Worm (Caenorhabditis elegans) whole organism, late embryonic: Measurements from ENCODE around the gene C05E11.7.

Experiments
- Y22D7AL.16 ChIP-seq: sonication (generic microtip); optimal IDR thresholded peaks from 2 replicates; lab custom pipeline; 2016; ENCODE audit warnings: missing genetic modification characterization, missing compliant biosample characterization
- ref-2 ChIP-seq: sonication (generic microtip); optimal IDR thresholded peaks from 2 replicates; lab custom pipeline; 2016; ENCODE audit warnings: missing genetic modification characterization, missing compliant biosample characterization

DNA sequence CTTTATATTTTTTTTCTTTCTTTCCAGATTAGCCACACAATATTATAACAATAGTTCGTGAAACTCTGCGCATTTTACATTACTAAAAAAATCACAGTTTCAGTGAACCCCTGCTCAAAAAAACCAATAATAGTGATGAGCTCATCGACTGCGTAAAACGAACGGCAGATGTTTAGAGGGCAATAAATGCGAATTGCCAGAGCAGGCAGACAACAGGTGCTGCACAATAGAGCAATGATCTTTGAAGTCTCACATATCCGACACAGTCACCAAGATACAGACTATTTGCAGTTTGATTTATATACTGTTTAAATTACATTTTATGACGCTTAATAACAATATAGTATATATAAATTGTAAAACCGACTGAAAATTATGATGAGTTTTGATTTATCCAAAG is 24.2 kb upstream of the C05E11.7 start:
- no peak for TF ChIP-seq Y22D7AL.16
- no peak for TF ChIP-seq ref-2 (tag; lab: Kevin White, UChicago)
